Worm (Caenorhabditis elegans) whole organism, late embryonic: ENCODE results near the gene C05C10.7.

Experiments used
- ceh-45 ChIP-seq: fragments of 200-800 bp; sonication (Bioruptor generic); IDR thresholded peaks from 2 replicates; pipeline ENCODE4 v1.3.6; 2022; ENCODE audit warnings: missing genetic modification reagents, missing genetic modification characterization, missing compliant biosample characterization
- ceh-9 ChIP-seq: sonication (generic microtip); optimal IDR thresholded peaks from 2 replicates; lab custom pipeline; 2016; ENCODE audit warnings: mild to moderate bottlenecking, missing genetic modification characterization, inconsistent platforms, missing compliant biosample characterization
- elt-2 ChIP-seq: sonication (generic microtip); optimal IDR thresholded peaks from 2 replicates; lab custom pipeline; 2016; ENCODE audit warnings: missing genetic modification reagents, missing genetic modification characterization, missing compliant biosample characterization
- hlh-15 ChIP-seq: sonication (generic microtip); optimal IDR thresholded peaks from 2 replicates; lab custom pipeline; 2016; ENCODE audit warnings: missing genetic modification characterization, missing compliant biosample characterization
- hlh-30 ChIP-seq: sonication (generic microtip); optimal IDR thresholded peaks from 2 replicates; lab custom pipeline; 2017; ENCODE audit warnings: antibody characterized with exemption, missing genetic modification characterization, missing compliant biosample characterization; ENCODE audit not compliant: insufficient read depth
- nfya-1 ChIP-seq: sonication (generic microtip); optimal IDR thresholded peaks from 2 replicates; lab custom pipeline; 2017; ENCODE audit warnings: missing genetic modification characterization, mild to moderate bottlenecking, missing compliant biosample characterization, antibody characterized with exemption, moderate library complexity
- pha-4 ChIP-seq: fragments of 150-350 bp; optimal IDR thresholded peaks from 2 replicates; lab custom pipeline; 2018; ENCODE audit warnings: missing biosample characterization, missing genetic modification reagents, missing genetic modification characterization
- pqm-1 ChIP-seq: sonication (generic microtip); optimal IDR thresholded peaks from 2 replicates; lab custom pipeline; 2016; ENCODE audit warnings: missing genetic modification characterization, missing compliant biosample characterization
- ref-2 ChIP-seq: sonication (generic microtip); optimal IDR thresholded peaks from 2 replicates; lab custom pipeline; 2016; ENCODE audit warnings: missing genetic modification characterization, missing compliant biosample characterization
- rnt-1 ChIP-seq: sonication (generic microtip); optimal IDR thresholded peaks from 2 replicates; lab custom pipeline; 2016; ENCODE audit warnings: missing genetic modification characterization, missing compliant biosample characterization
- sox-2 ChIP-seq: fragments of 200-800 bp; sonication (Bioruptor generic); IDR thresholded peaks from 2 replicates; pipeline ENCODE4 v1.3.6; 2022; ENCODE audit warnings: missing genetic modification reagents, missing genetic modification characterization, missing compliant biosample characterization
- sox-4 ChIP-seq: sonication (generic microtip); optimal IDR thresholded peaks from 2 replicates; lab custom pipeline; 2017; ENCODE audit warnings: mild to moderate bottlenecking, missing genetic modification characterization, inconsistent platforms, missing compliant biosample characterization

DNA sequence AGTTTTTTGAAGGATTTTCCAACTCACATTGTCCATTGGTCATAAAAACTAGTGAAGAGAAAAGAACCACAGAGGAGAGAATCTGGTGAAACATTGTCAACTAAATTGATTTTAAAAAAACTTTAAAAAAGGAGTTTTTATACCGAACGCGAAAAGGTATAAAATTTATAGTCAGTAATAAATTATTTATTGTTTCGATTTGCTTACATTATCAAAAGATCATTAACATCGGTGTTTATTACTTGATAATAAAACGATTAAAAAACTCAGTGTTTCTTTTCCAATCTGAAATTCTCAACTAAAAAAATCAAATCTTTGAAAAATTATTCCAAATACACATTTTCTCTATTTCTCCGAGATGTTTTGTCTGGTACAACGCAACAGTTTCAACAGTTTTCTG is 22.6 kb downstream of the C05C10.7 start, which contains the start of gene F26C11.4:
- TF ChIP-seq ceh-45 (GFP tag; lab: Robert Waterston, UW), result no peak
- TF ChIP-seq sox-2 (GFP tag; lab: Robert Waterston, UW), result no peak
- TF ChIP-seq elt-2 (tag; lab: Kevin White, UChicago), result no peak
- no peak for TF ChIP-seq nfya-1 (tag; lab: Kevin White, UChicago)
- TF ChIP-seq hlh-30, result no peak
- TF ChIP-seq sox-4, result no peak
- TF ChIP-seq pha-4 (tag; lab: Kevin White, UChicago), result no peak
- no peak for TF ChIP-seq rnt-1
- no peak for TF ChIP-seq hlh-15 (tag; lab: Kevin White, UChicago)
- no peak for TF ChIP-seq pqm-1 (tag; lab: Kevin White, UChicago)
- TF ChIP-seq ceh-9 (tag; lab: Kevin White, UChicago), result no peak
- no peak for TF ChIP-seq ref-2 (tag; lab: Kevin White, UChicago)
